In genomic region chrX:12407297-12407696, ce11 we compare ENCODE assay signal across 1 worm cellular context.
TF ChIP-seq lines count a peak whose summit lies in the region.

No protein-coding gene starts in this region.

TF ChIP-seq in whole organism, late embryonic, 69 proteins besides CTCF, POLR2A, EP300 and RAD21 (continued from another document):
- no peak for TF ChIP-seq lim-6 (tag; optimal IDR thresholded peaks at IDR 0.05; lab: Kevin White, UChicago)
- no peak for TF ChIP-seq hlh-8 (tag; optimal IDR thresholded peaks at IDR 0.05; lab: Kevin White, UChicago)
- TF ChIP-seq ama-1 (optimal IDR thresholded peaks at IDR 0.05; lab: Kevin White, UChicago), result no peak
- TF ChIP-seq hlh-6 (tag; optimal IDR thresholded peaks at IDR 0.05; lab: Kevin White, UChicago), result peak; percentile 30
- TF ChIP-seq odd-2 (tag; optimal IDR thresholded peaks at IDR 0.05; lab: Kevin White, UChicago), result no peak
- TF ChIP-seq eyg-1 (tag; optimal IDR thresholded peaks at IDR 0.05; lab: Kevin White, UChicago), result no peak
- no peak for TF ChIP-seq elt-4 (tag; optimal IDR thresholded peaks at IDR 0.05; lab: Kevin White, UChicago)
- no peak for TF ChIP-seq sox-2 (GFP tag; IDR thresholded peaks at IDR 0.05; lab: Robert Waterston, UW)
- no peak for TF ChIP-seq nhr-11 (tag; optimal IDR thresholded peaks at IDR 0.05; lab: Kevin White, UChicago)
- TF ChIP-seq npax-4 (tag; optimal IDR thresholded peaks at IDR 0.05; lab: Kevin White, UChicago), result no peak
- no peak for TF ChIP-seq unc-86 (tag; optimal IDR thresholded peaks at IDR 0.05; lab: Kevin White, UChicago)
- TF ChIP-seq pqm-1 (tag; optimal IDR thresholded peaks at IDR 0.05; lab: Kevin White, UChicago), result no peak
- TF ChIP-seq nhr-232 (tag; optimal IDR thresholded peaks at IDR 0.05; lab: Kevin White, UChicago), result no peak
- TF ChIP-seq sox-4 (tag; optimal IDR thresholded peaks at IDR 0.05; lab: Kevin White, UChicago), result peak; percentile 23
- TF ChIP-seq sdc-2 (tag; optimal IDR thresholded peaks at IDR 0.05; lab: Kevin White, UChicago), result peak; percentile 8
- no peak for TF ChIP-seq ceh-30 (tag; optimal IDR thresholded peaks at IDR 0.05; lab: Kevin White, UChicago)
- TF ChIP-seq pax-1 (tag; optimal IDR thresholded peaks at IDR 0.05; lab: Kevin White, UChicago), result no peak
- no peak for TF ChIP-seq C08G9.2 (tag; optimal IDR thresholded peaks at IDR 0.05; lab: Kevin White, UChicago)
- no peak for TF ChIP-seq ceh-9 (tag; optimal IDR thresholded peaks at IDR 0.05; lab: Kevin White, UChicago)
- peak; percentile 37 for TF ChIP-seq ceh-14 (tag; optimal IDR thresholded peaks at IDR 0.05; lab: Kevin White, UChicago)
- no peak for TF ChIP-seq T23F11.4 (GFP tag; optimal IDR thresholded peaks at IDR 0.05; lab: Kevin White, UChicago)
- TF ChIP-seq C38D4.7 (GFP tag; optimal IDR thresholded peaks at IDR 0.05; lab: Kevin White, UChicago), result no peak
- TF ChIP-seq ceh-19 (GFP tag; optimal IDR thresholded peaks at IDR 0.05; lab: Kevin White, UChicago), result no peak
- TF ChIP-seq fkh-6 (tag; optimal IDR thresholded peaks at IDR 0.05; lab: Kevin White, UChicago), result no peak
- TF ChIP-seq ahr-1 (tag; optimal IDR thresholded peaks at IDR 0.05; lab: Kevin White, UChicago), result no peak
- TF ChIP-seq tbx-2 (tag; optimal IDR thresholded peaks at IDR 0.05; lab: Kevin White, UChicago), result peak; percentile 47
- TF ChIP-seq rnt-1 (tag; optimal IDR thresholded peaks at IDR 0.05; lab: Kevin White, UChicago), result no peak
- TF ChIP-seq ceh-45 (GFP tag; IDR thresholded peaks at IDR 0.05; lab: Robert Waterston, UW), result no peak
- TF ChIP-seq elt-2 (tag; optimal IDR thresholded peaks at IDR 0.05; lab: Kevin White, UChicago), result no peak
- TF ChIP-seq pag-3 (tag; optimal IDR thresholded peaks at IDR 0.05; lab: Kevin White, UChicago; ENCODE audit: borderline replicate concordance), result no peak
- no peak for TF ChIP-seq ets-4 (tag; optimal IDR thresholded peaks at IDR 0.05; lab: Kevin White, UChicago)
